Worm (Caenorhabditis elegans): ENCODE measurements around the gene F47B8.13.

ce11 chrV:14317204-14317603 lies 2.3 kb downstream of the F47B8.13 start:
- TF ChIP-seq W03F9.2 (tag; optimal IDR thresholded peaks at IDR 0.05), result no peak
- TF ChIP-seq dao-5 (tag; optimal IDR thresholded peaks at IDR 0.05), result no peak
